Worm (Caenorhabditis elegans) whole organism, L1 larva: ENCODE results near the gene T24H10.4.

ENCODE experiments used
- aha-1 ChIP-seq: fragments of 150-350 bp; optimal IDR thresholded peaks from 2 replicates; lab custom pipeline; 2014; ENCODE audit warnings: missing biosample characterization, missing genetic modification characterization
- alr-1 ChIP-seq: fragments of 200-800 bp; sonication (Bioruptor generic); optimal IDR thresholded peaks from 2 replicates; lab custom pipeline; 2018; ENCODE audit warnings: borderline replicate concordance, mild to moderate bottlenecking, missing genetic modification characterization, missing compliant biosample characterization
- ceh-63 ChIP-seq: fragments of 200-800 bp; sonication (Bioruptor generic); optimal IDR thresholded peaks from 2 replicates; lab custom pipeline; 2018; ENCODE audit warnings: mild to moderate bottlenecking, missing genetic modification characterization, missing compliant biosample characterization
- ces-1 ChIP-seq: fragments of 150-350 bp; optimal IDR thresholded peaks from 2 replicates; lab custom pipeline; 2014; ENCODE audit warnings: missing biosample characterization, missing genetic modification reagents, missing genetic modification characterization
- dpl-1 ChIP-seq, 3 experiments: fragments of 150-350 bp in 2 of 3; sonication (generic microtip) in 1 of 3; optimal IDR thresholded peaks; 2 replicates each; lab custom pipeline; 2014 to 2017; ENCODE audit warnings: missing biosample characterization in 3 of 3, missing genetic modification characterization in 3 of 3, missing genetic modification reagents in 3 of 3
- dsc-1 ChIP-seq: sonication (generic microtip); optimal IDR thresholded peaks from 2 replicates; lab custom pipeline; 2016; ENCODE audit warnings: mild to moderate bottlenecking, missing genetic modification characterization, missing compliant biosample characterization
- efl-1 ChIP-seq, 4 experiments: fragments of 150-350 bp; optimal IDR thresholded peaks in 3 of 4; peaks in 1 of 4; 1 replicate in 1 of 4; 2 replicates in 3 of 4; lab custom pipeline; 2014; ENCODE audit warnings: missing biosample characterization in 2 of 4, missing genetic modification characterization in 2 of 4, missing genetic modification reagents in 2 of 4
- efl-3 ChIP-seq: fragments of 200-800 bp; sonication (Bioruptor generic); optimal IDR thresholded peaks from 2 replicates; lab custom pipeline; 2018; ENCODE audit warnings: mild to moderate bottlenecking, missing genetic modification characterization, missing compliant biosample characterization
- elt-2 ChIP-seq: sonication (generic microtip); optimal IDR thresholded peaks from 2 replicates; lab custom pipeline; 2016; ENCODE audit warnings: missing genetic modification characterization, mild to moderate bottlenecking, inconsistent platforms, missing compliant biosample characterization, missing genetic modification reagents
- fkh-4 ChIP-seq: sonication (generic microtip); optimal IDR thresholded peaks from 2 replicates; lab custom pipeline; 2016; ENCODE audit warnings: missing compliant biosample characterization, missing genetic modification characterization, borderline replicate concordance
- fos-1 ChIP-seq: fragments of 150-350 bp; optimal IDR thresholded peaks from 2 replicates; lab custom pipeline; 2014; ENCODE audit warnings: missing biosample characterization, missing genetic modification characterization
- hlh-17 ChIP-seq: fragments of 200-800 bp; sonication (Bioruptor generic); optimal IDR thresholded peaks from 2 replicates; lab custom pipeline; 2018; ENCODE audit warnings: missing genetic modification characterization, mild to moderate bottlenecking, missing compliant biosample characterization, moderate library complexity, borderline replicate concordance
- hlh-4 ChIP-seq: sonication (generic microtip); optimal IDR thresholded peaks from 2 replicates; lab custom pipeline; 2016; ENCODE audit warnings: mild to moderate bottlenecking, missing genetic modification characterization, missing compliant biosample characterization
- irx-1 ChIP-seq: sonication (generic microtip); optimal IDR thresholded peaks from 2 replicates; lab custom pipeline; 2016; ENCODE audit warnings: missing genetic modification characterization, missing compliant biosample characterization
- isw-1 ChIP-seq: fragments of 200-800 bp; sonication (Bioruptor generic); IDR thresholded peaks from 2 replicates; pipeline ENCODE4 v1.3.6; 2022; ENCODE audit warnings: missing genetic modification characterization, missing compliant biosample characterization
- jun-1 ChIP-seq: fragments of 150-350 bp; optimal IDR thresholded peaks from 2 replicates; lab custom pipeline; 2014; ENCODE audit warnings: missing biosample characterization, missing genetic modification reagents, missing genetic modification characterization
- lin-14 ChIP-seq: fragments of 200-800 bp; sonication (Bioruptor generic); optimal IDR thresholded peaks from 2 replicates; lab custom pipeline; 2018; ENCODE audit warnings: mild to moderate bottlenecking, missing genetic modification characterization, moderate library complexity, missing compliant biosample characterization
- lin-35 ChIP-seq, 2 experiments: fragments of 150-350 bp; optimal IDR thresholded peaks; 2 replicates each; lab custom pipeline; 2014; ENCODE audit warnings: missing biosample characterization in 2 of 2, missing genetic modification characterization in 2 of 2, missing genetic modification reagents in 2 of 2
- lsy-2 ChIP-seq, 2 experiments: fragments of 150-350 bp; optimal IDR thresholded peaks; 2 replicates each; lab custom pipeline; 2014; ENCODE audit warnings: missing biosample characterization in 2 of 2, missing genetic modification characterization in 2 of 2
- mep-1 ChIP-seq: fragments of 150-350 bp; optimal IDR thresholded peaks from 2 replicates; lab custom pipeline; 2014; ENCODE audit warnings: missing biosample characterization, missing genetic modification characterization
- nhr-19 ChIP-seq: fragments of 200-800 bp; sonication (Bioruptor generic); conservative IDR thresholded peaks from 2 replicates; pipeline ENCODE4 v1.3.6; 2022; ENCODE audit warnings: missing genetic modification characterization, missing compliant biosample characterization
- nhr-28 ChIP-seq: fragments of 150-350 bp; optimal IDR thresholded peaks from 2 replicates; lab custom pipeline; 2014; ENCODE audit warnings: missing biosample characterization, missing genetic modification characterization
- nhr-47 ChIP-seq: sonication (generic microtip); optimal IDR thresholded peaks from 2 replicates; lab custom pipeline; 2016; ENCODE audit warnings: mild to moderate bottlenecking, missing genetic modification characterization, moderate library complexity, missing compliant biosample characterization
- nhr-71 ChIP-seq: sonication (generic microtip); optimal IDR thresholded peaks from 2 replicates; lab custom pipeline; 2016; ENCODE audit warnings: mild to moderate bottlenecking, missing genetic modification characterization, moderate library complexity, missing compliant biosample characterization
- nhr-76 ChIP-seq: sonication (generic microtip); optimal IDR thresholded peaks from 2 replicates; lab custom pipeline; 2017; ENCODE audit warnings: missing biosample characterization, missing genetic modification characterization
- nhr-77 ChIP-seq: fragments of 150-350 bp; optimal IDR thresholded peaks from 2 replicates; lab custom pipeline; 2014; ENCODE audit warnings: missing biosample characterization, missing genetic modification characterization
- nhr-84 ChIP-seq: sonication (generic microtip); optimal IDR thresholded peaks from 2 replicates; lab custom pipeline; 2017; ENCODE audit warnings: missing biosample characterization, missing genetic modification characterization
- nhr-85 ChIP-seq: sonication (generic microtip); peaks from one replicate; lab custom pipeline; 2016; ENCODE audit warnings: missing genetic modification characterization, inconsistent platforms, missing compliant biosample characterization
- nhr-90 ChIP-seq: sonication (generic microtip); optimal IDR thresholded peaks from 2 replicates; lab custom pipeline; 2016; ENCODE audit warnings: mild to moderate bottlenecking, missing genetic modification characterization, missing compliant biosample characterization; ENCODE audit not compliant: poor library complexity
- pag-3 ChIP-seq: sonication (generic microtip); optimal IDR thresholded peaks from 2 replicates; lab custom pipeline; 2017; ENCODE audit warnings: missing genetic modification characterization, mild to moderate bottlenecking, missing compliant biosample characterization, antibody characterized with exemption, borderline replicate concordance; ENCODE audit not compliant: insufficient read depth
- pqm-1 ChIP-seq: sonication (generic microtip); optimal IDR thresholded peaks from 3 replicates; lab custom pipeline; 2017; ENCODE audit warnings: missing biosample characterization, missing genetic modification characterization
- rnt-1 ChIP-seq: sonication (generic microtip); optimal IDR thresholded peaks from 2 replicates; lab custom pipeline; 2016; ENCODE audit warnings: mild to moderate bottlenecking, missing genetic modification characterization, moderate library complexity, missing compliant biosample characterization
- skn-1 ChIP-seq: fragments of 150-350 bp; optimal IDR thresholded peaks from 2 replicates; lab custom pipeline; 2014; ENCODE audit warnings: missing biosample characterization, missing genetic modification characterization
- snpc-4 ChIP-seq: fragments of 150-350 bp; optimal IDR thresholded peaks from 2 replicates; lab custom pipeline; 2014; ENCODE audit warnings: missing biosample characterization, missing genetic modification characterization
- snu-23 ChIP-seq: sonication (generic microtip); optimal IDR thresholded peaks from 2 replicates; lab custom pipeline; 2016; ENCODE audit warnings: missing genetic modification characterization, missing compliant biosample characterization
- sox-4 ChIP-seq: sonication (generic microtip); optimal IDR thresholded peaks from 2 replicates; lab custom pipeline; 2016; ENCODE audit warnings: missing genetic modification characterization, missing compliant biosample characterization
- sptf-1 ChIP-seq: fragments of 150-350 bp; optimal IDR thresholded peaks from 2 replicates; lab custom pipeline; 2014; ENCODE audit warnings: missing biosample characterization, missing genetic modification characterization
- sup-37 ChIP-seq: fragments of 200-800 bp; sonication (Bioruptor generic); optimal IDR thresholded peaks from 2 replicates; lab custom pipeline; 2018; ENCODE audit warnings: mild to moderate bottlenecking, missing genetic modification characterization, missing compliant biosample characterization
- swsn-7 ChIP-seq: sonication (generic microtip); optimal IDR thresholded peaks from 2 replicates; lab custom pipeline; 2016; ENCODE audit warnings: missing genetic modification characterization, missing compliant biosample characterization
- tlp-1 ChIP-seq: fragments of 150-350 bp; optimal IDR thresholded peaks from 2 replicates; lab custom pipeline; 2014; ENCODE audit warnings: missing biosample characterization, missing genetic modification characterization
- unc-130 ChIP-seq: fragments of 150-350 bp; optimal IDR thresholded peaks from 2 replicates; lab custom pipeline; 2017; ENCODE audit warnings: missing biosample characterization, missing genetic modification characterization, inconsistent platforms
- unc-86 ChIP-seq: sonication (generic microtip); optimal IDR thresholded peaks from 2 replicates; lab custom pipeline; 2016; ENCODE audit warnings: missing genetic modification characterization, missing compliant biosample characterization
- unc-98 ChIP-seq: fragments of 200-800 bp; sonication (Bioruptor generic); IDR thresholded peaks from 2 replicates; pipeline ENCODE4 v1.3.6; 2022; ENCODE audit warnings: missing genetic modification characterization, missing compliant biosample characterization
- vab-15 ChIP-seq: sonication (generic microtip); optimal IDR thresholded peaks from 2 replicates; lab custom pipeline; 2017; ENCODE audit warnings: missing genotype, mild to moderate bottlenecking, missing genetic modification characterization, missing compliant biosample characterization
- ztf-4 ChIP-seq: fragments of 150-350 bp; optimal IDR thresholded peaks from 2 replicates; lab custom pipeline; 2014; ENCODE audit warnings: missing biosample characterization, missing genetic modification characterization

T24H10.4 gene

DNA sequence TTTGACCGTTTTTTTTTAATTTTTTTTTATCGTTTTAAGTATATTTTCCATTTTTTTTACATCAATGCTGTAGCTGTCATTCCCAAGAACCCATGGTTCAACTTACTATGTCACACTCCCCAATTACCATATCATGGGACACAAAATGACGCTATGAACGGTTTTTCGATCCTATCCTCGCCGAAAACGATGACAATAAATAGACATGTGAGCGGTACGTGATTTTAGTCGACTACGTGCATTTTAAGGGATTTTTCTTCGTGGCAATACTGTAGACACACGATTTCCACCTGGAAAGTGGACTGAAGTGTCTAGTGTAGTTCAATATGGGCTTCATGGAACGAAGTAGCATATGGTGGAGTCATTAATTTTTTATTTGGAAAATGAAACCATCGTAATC is 46.9 kb downstream of the T24H10.4 start (continued):
- TF ChIP-seq unc-130 (tag; lab: Kevin White, UChicago) (no peak), sup-37 (GFP tag; lab: Kevin White, UChicago) (no peak), nhr-77 (tag; lab: Kevin White, UChicago) (no peak), sox-4 (tag; lab: Kevin White, UChicago) (no peak), lin-35 (GFP tag; optimal IDR thresholded peaks at IDR 0.05; lab: Kevin White, UChicago) (peak in 1 of 2 experiments; percentile 19), tlp-1 (no peak), alr-1 (tag; lab: Kevin White, UChicago) (no peak), sptf-1 (tag; lab: Kevin White, UChicago) (no peak), unc-86 (tag; lab: Kevin White, UChicago) (no peak), nhr-84 (no peak), lin-14 (GFP tag; lab: Kevin White, UChicago) (peak; percentile 10), hlh-17 (GFP tag; lab: Kevin White, UChicago) (no peak), snpc-4 (tag; lab: Kevin White, UChicago) (no peak), nhr-28 (no peak), vab-15 (no peak), nhr-19 (GFP tag; lab: Robert Waterston, UW) (no peak), efl-3 (GFP tag; lab: Kevin White, UChicago) (no peak), nhr-90 (peak; percentile 18), mep-1 (tag; lab: Kevin White, UChicago) (no peak), nhr-71 (tag; lab: Kevin White, UChicago) (peak; percentile 24), nhr-85 (tag; lab: Kevin White, UChicago) (no peak), dpl-1 (GFP tag; optimal IDR thresholded peaks at IDR 0.05; lab: Kevin White, UChicago) (no peak), efl-1 (optimal IDR thresholded peaks at IDR 0.05; lab: Kevin White, UChicago) (no peak), efl-1 (GFP tag; optimal IDR thresholded peaks at IDR 0.05 in 1 of 2; lab: Kevin White, UChicago) (no peak), jun-1 (no peak), nhr-47 (no peak), fos-1 (tag; lab: Kevin White, UChicago) (no peak), fkh-4 (tag; lab: Kevin White, UChicago) (no peak), swsn-7 (no peak), isw-1 (GFP tag; lab: Robert Waterston, UW) (no peak), skn-1 (tag; lab: Kevin White, UChicago) (no peak), aha-1 (peak; percentile 49), hlh-4 (tag; lab: Kevin White, UChicago) (no peak), dsc-1 (tag; lab: Kevin White, UChicago) (no peak), ztf-4 (no peak), unc-98 (GFP tag; lab: Robert Waterston, UW) (no peak), rnt-1 (no peak), irx-1 (tag; lab: Kevin White, UChicago) (no peak), snu-23 (peak; percentile 2), pag-3 (no peak), nhr-76 (tag; lab: Kevin White, UChicago) (no peak), ces-1 (GFP tag; lab: Kevin White, UChicago) (no peak), ceh-63 (GFP tag; lab: Kevin White, UChicago) (no peak)

DNA sequence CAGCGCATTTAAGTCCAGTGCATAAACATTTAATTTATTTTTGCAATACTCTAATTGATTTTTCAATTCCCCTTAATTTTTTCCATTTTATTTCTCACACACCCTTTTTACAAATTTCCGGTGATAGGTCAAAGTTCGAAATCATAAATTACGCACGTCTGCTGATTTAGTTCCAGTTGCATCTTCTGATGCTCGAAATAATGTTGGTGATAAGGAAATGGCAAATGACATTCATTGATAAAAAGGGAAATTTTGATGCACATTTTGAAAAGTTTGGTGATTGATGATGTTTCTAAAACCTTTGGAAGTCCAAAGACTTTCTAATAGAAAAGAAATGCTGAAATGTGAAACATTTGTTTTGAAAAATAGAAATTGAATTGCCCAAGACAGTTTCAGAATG is 47.8 kb downstream of the T24H10.4 start:
- TF ChIP-seq pqm-1 (peak; percentile 60), nhr-90 (peak; percentile 18), ces-1 (GFP tag; lab: Kevin White, UChicago) (no peak), tlp-1 (peak; percentile 5), nhr-71 (tag; lab: Kevin White, UChicago) (peak; percentile 1), lsy-2 (tag; optimal IDR thresholded peaks at IDR 0.05; lab: Kevin White, UChicago) (no peak), lin-35 (GFP tag; optimal IDR thresholded peaks at IDR 0.05; lab: Kevin White, UChicago) (peak in 1 of 2 experiments; percentile 3), elt-2 (tag; lab: Kevin White, UChicago) (peak; percentile 90), swsn-7 (no peak)
